Worm (Caenorhabditis elegans) whole organism, L4 larva: ENCODE data around the gene C46C2.7.
A peak's percentile ranks its signal among the peaks of the same experiment; 100 is the strongest.

Experiments used
- D1046.2 ChIP-seq: fragments of 200-800 bp; sonication (Bioruptor generic); IDR thresholded peaks from 2 replicates; pipeline ENCODE4 v1.3.6; 2022; ENCODE audit warnings: missing genetic modification characterization, missing compliant biosample characterization
- F10B5.3 ChIP-seq: sonication (generic microtip); optimal IDR thresholded peaks from 2 replicates; lab custom pipeline; 2016; ENCODE audit warnings: mild to moderate bottlenecking, missing genetic modification characterization, missing compliant biosample characterization
- F26F4.8 ChIP-seq: fragments of 200-800 bp; sonication (Bioruptor generic); conservative IDR thresholded peaks from 2 replicates; pipeline ENCODE4 v1.3.6; 2022; ENCODE audit warnings: missing genetic modification characterization, missing compliant biosample characterization
- F37D6.2 ChIP-seq: sonication (generic microtip); optimal IDR thresholded peaks from 2 replicates; lab custom pipeline; 2016; ENCODE audit warnings: mild to moderate bottlenecking, missing genetic modification characterization, missing compliant biosample characterization
- Y105C5A.15 ChIP-seq: fragments of 200-800 bp; sonication (Bioruptor generic); IDR thresholded peaks from 2 replicates; pipeline ENCODE4 v1.3.6; 2022; ENCODE audit warnings: missing genetic modification characterization, missing compliant biosample characterization
- aly-2 ChIP-seq: sonication (generic microtip); optimal IDR thresholded peaks from 2 replicates; lab custom pipeline; 2018; ENCODE audit warnings: missing biosample characterization, missing genetic modification characterization
- arid-1 ChIP-seq: fragments of 200-800 bp; sonication (Bioruptor generic); conservative IDR thresholded peaks from 2 replicates; pipeline ENCODE4 v1.3.6; 2022; ENCODE audit warnings: missing genetic modification reagents, missing genetic modification characterization, missing compliant biosample characterization
- ceh-28 ChIP-seq: fragments of 150-350 bp; optimal IDR thresholded peaks from 2 replicates; lab custom pipeline; 2014; ENCODE audit warnings: missing biosample characterization, missing genetic modification reagents, missing genetic modification characterization
- ceh-62 ChIP-seq: sonication (generic microtip); optimal IDR thresholded peaks from 2 replicates; lab custom pipeline; 2017; ENCODE audit warnings: missing biosample characterization, missing genetic modification characterization
- daf-16 ChIP-seq, 3 experiments: sonication (generic microtip); optimal IDR thresholded peaks; 2 replicates each; lab custom pipeline; 2016 to 2017; ENCODE audit warnings: missing genetic modification characterization in 3 of 3, missing genetic modification reagents in 3 of 3, mild to moderate bottlenecking in 2 of 3, missing compliant biosample characterization in 2 of 3, missing biosample characterization in 1 of 3, moderate library complexity in 1 of 3
- daf-19 ChIP-seq: fragments of 200-800 bp; sonication (Bioruptor generic); conservative IDR thresholded peaks from 2 replicates; pipeline ENCODE4 v1.3.6; 2022; ENCODE audit warnings: missing genetic modification characterization, missing compliant biosample characterization
- dmd-6 ChIP-seq: fragments of 200-800 bp; sonication (Bioruptor generic); IDR thresholded peaks from 2 replicates; pipeline ENCODE4 v1.3.6; 2022; ENCODE audit warnings: missing genetic modification reagents, missing genetic modification characterization, missing compliant biosample characterization
- dmd-8 ChIP-seq: fragments of 200-800 bp; sonication (Bioruptor generic); IDR thresholded peaks from 2 replicates; pipeline ENCODE4 v1.3.6; 2022; ENCODE audit warnings: missing genetic modification characterization, missing compliant biosample characterization
- dmd-9 ChIP-seq: fragments of 200-800 bp; sonication (Bioruptor generic); IDR thresholded peaks from 2 replicates; pipeline ENCODE4 v1.3.6; 2022; ENCODE audit warnings: missing genetic modification reagents, missing genetic modification characterization, missing compliant biosample characterization
- duxl-1 ChIP-seq: sonication (generic microtip); optimal IDR thresholded peaks from 2 replicates; lab custom pipeline; 2016; ENCODE audit warnings: mild to moderate bottlenecking, missing genetic modification characterization, moderate library complexity, missing compliant biosample characterization; ENCODE audit not compliant: poor library complexity
- egl-27 ChIP-seq: sonication (generic microtip); optimal IDR thresholded peaks from 3 replicates; lab custom pipeline; 2017; ENCODE audit warnings: missing biosample characterization, missing genetic modification reagents, missing genetic modification characterization
- fkh-10 ChIP-seq: fragments of 150-350 bp; optimal IDR thresholded peaks from 2 replicates; lab custom pipeline; 2014; ENCODE audit warnings: missing biosample characterization, missing genetic modification reagents, missing genetic modification characterization
- hlh-30 ChIP-seq: sonication (generic microtip); optimal IDR thresholded peaks from 2 replicates; lab custom pipeline; 2017; ENCODE audit warnings: antibody characterized with exemption, mild to moderate bottlenecking, missing genetic modification characterization, missing compliant biosample characterization; ENCODE audit not compliant: insufficient read depth
- hmg-1.1 ChIP-seq: fragments of 200-800 bp; sonication (Bioruptor generic); IDR thresholded peaks from 2 replicates; pipeline ENCODE4 v1.3.6; 2022; ENCODE audit warnings: missing genetic modification reagents, missing genetic modification characterization, missing compliant biosample characterization
- lim-7 ChIP-seq: fragments of 200-800 bp; sonication (Bioruptor generic); IDR thresholded peaks from 2 replicates; pipeline ENCODE4 v1.3.6; 2022; ENCODE audit warnings: missing genetic modification characterization, missing compliant biosample characterization
- lin-1 ChIP-seq: fragments of 200-800 bp; sonication (Bioruptor generic); IDR thresholded peaks from 2 replicates; pipeline ENCODE4 v1.3.6; 2022; ENCODE audit warnings: missing genetic modification reagents, missing genetic modification characterization, missing compliant biosample characterization
- lin-38 ChIP-seq: fragments of 200-800 bp; sonication (Bioruptor generic); IDR thresholded peaks from 2 replicates; pipeline ENCODE4 v1.3.6; 2022; ENCODE audit warnings: missing genetic modification reagents, missing genetic modification characterization, missing compliant biosample characterization
- lin-39 ChIP-seq: fragments of 150-350 bp; optimal IDR thresholded peaks from 2 replicates; lab custom pipeline; 2014; ENCODE audit warnings: missing biosample characterization, missing genetic modification reagents, missing genetic modification characterization
- mdt-29 ChIP-seq: fragments of 200-800 bp; sonication (Bioruptor generic); IDR thresholded peaks from 2 replicates; pipeline ENCODE4 v1.3.6; 2022; ENCODE audit warnings: missing genetic modification reagents, missing genetic modification characterization, missing compliant biosample characterization
- mes-2 ChIP-seq: sonication (generic microtip); optimal IDR thresholded peaks from 2 replicates; lab custom pipeline; 2016; ENCODE audit warnings: missing genotype, mild to moderate bottlenecking, missing genetic modification characterization, missing compliant biosample characterization; ENCODE audit not compliant: poor library complexity, severe bottlenecking
- mxl-3 ChIP-seq: fragments of 200-800 bp; sonication (Bioruptor generic); optimal IDR thresholded peaks from 2 replicates; lab custom pipeline; 2018; ENCODE audit warnings: mild to moderate bottlenecking, missing genetic modification characterization, missing compliant biosample characterization
- nhr-111 ChIP-seq: fragments of 200-800 bp; sonication (Bioruptor generic); optimal IDR thresholded peaks from 2 replicates; lab custom pipeline; 2018; ENCODE audit warnings: mild to moderate bottlenecking, missing genetic modification characterization, missing compliant biosample characterization
- nhr-25 ChIP-seq: sonication (generic microtip); optimal IDR thresholded peaks from 2 replicates; lab custom pipeline; 2017; ENCODE audit warnings: missing genetic modification characterization, mild to moderate bottlenecking, missing compliant biosample characterization, antibody characterized with exemption, moderate library complexity, borderline replicate concordance; ENCODE audit not compliant: insufficient read depth
- nhr-28 ChIP-seq: fragments of 150-350 bp; optimal IDR thresholded peaks from 2 replicates; lab custom pipeline; 2014; ENCODE audit warnings: missing biosample characterization, missing genetic modification characterization
- nhr-77 ChIP-seq: fragments of 150-350 bp; optimal IDR thresholded peaks from 2 replicates; lab custom pipeline; 2014; ENCODE audit warnings: missing biosample characterization, missing genetic modification characterization
- pha-4 ChIP-seq, 2 experiments: fragments of 150-350 bp in 1 of 2; fragments of 200-800 bp in 1 of 2; sonication (Bioruptor generic) in 1 of 2; IDR thresholded peaks in 1 of 2; optimal IDR thresholded peaks in 1 of 2; 2 replicates each; pipeline versions ENCODE4 v1.3.6 to Lab custom; 2014 to 2022; ENCODE audit warnings: missing genetic modification characterization in 2 of 2, missing genetic modification reagents in 2 of 2, missing biosample characterization in 1 of 2, missing compliant biosample characterization in 1 of 2
- php-3 ChIP-seq: fragments of 200-800 bp; sonication (Bioruptor generic); IDR thresholded peaks from 2 replicates; pipeline ENCODE4 v1.3.6; 2022; ENCODE audit warnings: missing genetic modification reagents, missing genetic modification characterization, missing compliant biosample characterization
- pqm-1 ChIP-seq: sonication (generic microtip); optimal IDR thresholded peaks from 2 replicates; lab custom pipeline; 2017; ENCODE audit warnings: missing biosample characterization, missing genetic modification characterization
- rbr-2 ChIP-seq: sonication (generic microtip); optimal IDR thresholded peaks from 2 replicates; lab custom pipeline; 2016; ENCODE audit warnings: missing genotype, missing genetic modification characterization, missing compliant biosample characterization
- spr-3 ChIP-seq: fragments of 200-800 bp; sonication (Bioruptor generic); optimal IDR thresholded peaks from 2 replicates; lab custom pipeline; 2018; ENCODE audit warnings: mild to moderate bottlenecking, missing genetic modification characterization, missing compliant biosample characterization
- tra-1 ChIP-seq: fragments of 200-800 bp; sonication (Bioruptor generic); IDR thresholded peaks from 2 replicates; pipeline ENCODE4 v1.3.6; 2022; ENCODE audit warnings: missing genetic modification reagents, missing genetic modification characterization, missing compliant biosample characterization
- unc-130 ChIP-seq: sonication (generic microtip); optimal IDR thresholded peaks from 2 replicates; lab custom pipeline; 2016; ENCODE audit warnings: missing genetic modification reagents, missing genetic modification characterization, missing compliant biosample characterization
- zag-1 ChIP-seq: fragments of 150-350 bp; optimal IDR thresholded peaks from 2 replicates; lab custom pipeline; 2014; ENCODE audit warnings: missing biosample characterization, missing genetic modification characterization
- zfp-3 ChIP-seq: fragments of 200-800 bp; sonication (Bioruptor generic); conservative IDR thresholded peaks from 2 replicates; pipeline ENCODE4 v1.3.6; 2022; ENCODE audit warnings: missing genetic modification reagents, missing genetic modification characterization, missing compliant biosample characterization
- ztf-7 ChIP-seq: fragments of 150-350 bp; optimal IDR thresholded peaks from 2 replicates; lab custom pipeline; 2014; ENCODE audit warnings: missing biosample characterization, missing genetic modification characterization

Gene C46C2.7

DNA sequence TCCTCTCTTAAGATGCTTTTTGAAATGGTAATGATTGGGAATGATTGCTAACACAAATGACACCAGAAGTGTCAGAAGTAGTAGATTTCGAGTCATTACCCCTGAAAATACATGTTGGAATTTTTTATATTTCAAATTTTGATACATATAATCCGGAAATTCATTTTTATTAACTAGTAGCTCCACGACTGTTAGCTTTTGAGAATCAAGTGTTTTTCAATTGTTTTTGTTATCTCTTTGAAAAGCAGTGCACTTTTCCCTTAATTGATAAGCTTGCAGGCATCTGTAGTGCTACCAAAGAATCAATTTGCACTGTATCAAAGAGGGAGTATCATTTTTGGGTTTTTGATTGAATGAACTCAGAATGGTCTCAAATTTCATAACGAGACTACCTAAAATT lies 29.6 kb upstream of the C46C2.7 start, which contains the start of gene pcp-2:
pcp-2 (minus strand) TSS at position 101 of the 400 bp plus-strand sequence.
- no peak for TF ChIP-seq dmd-6
- no peak for TF ChIP-seq mxl-3 (GFP tag; lab: Kevin White, UChicago)
- no peak for TF ChIP-seq F26F4.8
- TF ChIP-seq nhr-25 (tag; lab: Kevin White, UChicago) = no peak
- TF ChIP-seq rbr-2 (tag; lab: Kevin White, UChicago) = no peak
- TF ChIP-seq lin-39 (tag; lab: Kevin White, UChicago) = no peak

DNA sequence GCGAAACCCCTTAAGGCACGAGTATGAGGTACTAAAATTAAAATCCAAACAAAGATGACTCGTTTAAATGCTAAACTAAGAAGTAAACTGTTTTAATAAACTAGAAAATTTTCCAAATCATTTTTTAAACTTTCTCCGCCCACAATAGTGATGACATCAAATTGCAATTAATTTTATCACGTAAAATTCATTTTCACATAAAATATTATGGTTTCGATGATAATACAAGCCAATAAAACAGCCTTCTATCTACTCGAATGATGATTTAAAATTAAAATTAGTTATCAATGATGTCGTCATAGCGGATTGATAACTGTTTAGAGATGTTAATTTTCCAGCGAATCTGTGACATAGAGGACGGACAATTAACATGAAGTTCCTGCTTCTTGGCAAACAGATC lies 28.9 kb upstream of the C46C2.7 start, which contains the start of gene C07C7.3:
C07C7.3 (plus strand) TSS at position 371 of the 400 bp plus-strand sequence.
- TF ChIP-seq hlh-30 (tag; lab: Kevin White, UChicago) = no peak
- TF ChIP-seq daf-16 (GFP tag; optimal IDR thresholded peaks at IDR 0.05; lab: Kevin White, UChicago) = no peak
- TF ChIP-seq daf-16 (tag; optimal IDR thresholded peaks at IDR 0.05; lab: Kevin White, UChicago) = peak; percentile 53
- peak; percentile 31 for TF ChIP-seq pqm-1
- TF ChIP-seq php-3 (GFP tag; lab: Robert Waterston, UW) = peak; percentile 97
- TF ChIP-seq, all 104 proteins: peak for 3

DNA sequence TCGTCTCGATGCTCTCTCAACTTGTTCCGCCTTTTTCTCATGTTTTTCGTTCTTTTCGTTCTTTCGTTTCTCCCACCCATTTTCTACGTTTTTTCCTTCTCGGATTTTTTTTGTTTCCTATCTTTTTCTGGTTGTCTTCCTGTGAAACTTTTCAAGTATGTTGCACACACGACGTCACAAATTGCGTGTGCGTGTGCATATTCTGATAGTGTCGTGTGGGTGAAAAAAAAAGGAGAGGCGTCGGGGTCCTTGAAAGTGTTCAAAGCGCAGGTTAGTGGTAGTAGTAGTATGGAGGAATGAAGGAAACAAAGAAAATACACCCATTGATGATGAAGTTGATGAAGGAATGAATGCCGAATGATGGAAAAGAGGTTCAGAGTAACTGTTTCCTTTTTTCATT lies 24.9 kb upstream of the C46C2.7 start:
- TF ChIP-seq F37D6.2 (tag; lab: Kevin White, UChicago) = no peak
- TF ChIP-seq fkh-10 = peak; percentile 75
- no peak for TF ChIP-seq daf-19 (GFP tag; lab: Robert Waterston, UW)
- TF ChIP-seq, all 104 proteins: peak for 1

DNA sequence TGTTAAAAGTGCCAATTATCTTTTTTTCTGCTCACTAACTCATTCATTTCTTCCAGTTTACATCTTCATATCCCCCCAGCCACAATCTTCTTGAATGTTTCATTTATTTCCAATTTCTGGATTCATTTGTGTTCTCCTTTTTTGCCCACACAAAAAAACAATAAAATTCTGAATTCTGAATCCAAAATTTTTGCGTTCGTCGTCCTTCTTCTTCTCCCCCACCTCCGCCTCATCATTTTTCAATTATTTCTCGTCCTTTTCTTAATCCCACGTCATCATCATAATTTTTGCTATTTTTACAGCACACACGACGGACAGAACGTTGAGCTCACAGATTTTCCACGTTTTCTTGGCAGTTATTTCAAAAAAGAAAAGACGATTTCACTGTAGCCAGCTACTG lies 10.1 kb upstream of the C46C2.7 start, which contains the start of gene C07C7.1:
C07C7.1 (plus strand) TSS at position 301 of the 400 bp plus-strand sequence.
- TF ChIP-seq F10B5.3 (tag; lab: Kevin White, UChicago) = no peak
- TF ChIP-seq lin-38 = no peak
- TF ChIP-seq hlh-30 (tag; lab: Kevin White, UChicago) = no peak
- no peak for TF ChIP-seq hmg-1.1 (GFP tag; lab: Robert Waterston, UW)

DNA sequence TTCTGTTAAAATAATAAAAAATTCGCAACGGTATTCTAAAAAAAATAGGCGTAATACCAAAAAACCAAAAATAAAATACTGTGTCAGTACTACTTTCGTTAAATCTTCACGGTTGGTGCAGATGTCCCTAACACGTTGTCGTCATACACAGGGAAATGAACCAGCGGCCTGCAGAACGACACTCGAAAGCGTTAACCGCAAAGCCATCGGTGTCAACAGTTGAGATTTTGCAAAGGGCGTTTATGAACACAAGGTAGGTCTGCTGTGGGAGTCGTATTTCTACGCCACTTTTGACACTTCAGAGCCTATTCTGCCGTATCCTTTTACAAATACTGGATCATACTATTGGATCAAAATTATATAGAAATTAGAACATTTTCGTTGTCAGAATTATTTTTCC lies 3.4 kb upstream of the C46C2.7 start:
- peak; percentile 90 for TF ChIP-seq mxl-3 (GFP tag; lab: Kevin White, UChicago)
- peak; percentile 75 for TF ChIP-seq tra-1 (GFP tag; lab: Robert Waterston, UW)
- TF ChIP-seq nhr-77 (tag; lab: Kevin White, UChicago) = peak; percentile 14
- TF ChIP-seq lin-38 = no peak; the same call in 1 of the 2 replicates
- TF ChIP-seq lim-7 = peak; percentile 80
- TF ChIP-seq zfp-3 (GFP tag; lab: Robert Waterston, UW) = peak; percentile 54; the same call in 1 of the 2 replicates
- peak; percentile 81 for TF ChIP-seq pha-4 (GFP tag; IDR thresholded peaks at IDR 0.05; lab: Robert Waterston, UW)
- no peak for TF ChIP-seq pha-4 (tag; optimal IDR thresholded peaks at IDR 0.05; lab: Kevin White, UChicago)
- TF ChIP-seq aly-2 (tag; lab: Kevin White, UChicago) = no peak
- no peak for TF ChIP-seq duxl-1 (tag; lab: Kevin White, UChicago)
- peak; percentile 12 for TF ChIP-seq F37D6.2 (tag; lab: Kevin White, UChicago)
- TF ChIP-seq spr-3 = peak; percentile 77
- peak; percentile 83 for TF ChIP-seq Y105C5A.15 (GFP tag; lab: Robert Waterston, UW)
- no peak for TF ChIP-seq zag-1 (tag; lab: Kevin White, UChicago)
- TF ChIP-seq dmd-9 (GFP tag; lab: Robert Waterston, UW) = peak; percentile 70; the same call in 1 of the 2 replicates
- peak; percentile 45; the same call in 1 of the 2 replicates for TF ChIP-seq mdt-29 (GFP tag; lab: Robert Waterston, UW)
- no peak for TF ChIP-seq ceh-62 (tag; lab: Kevin White, UChicago)
- peak; percentile 81 for TF ChIP-seq arid-1 (GFP tag; lab: Robert Waterston, UW)
- TF ChIP-seq D1046.2 (GFP tag; lab: Robert Waterston, UW) = peak; percentile 85; the same call in 1 of the 2 replicates
- TF ChIP-seq nhr-111 = peak; percentile 66
- peak; percentile 79; the same call in 1 of the 2 replicates for TF ChIP-seq dmd-8 (GFP tag; lab: Robert Waterston, UW)
- peak; percentile 17 to 89 for TF ChIP-seq daf-16 (GFP tag; optimal IDR thresholded peaks at IDR 0.05; lab: Kevin White, UChicago)
- TF ChIP-seq daf-16 (tag; optimal IDR thresholded peaks at IDR 0.05; lab: Kevin White, UChicago) = no peak
- no peak for TF ChIP-seq ceh-28
- TF ChIP-seq ztf-7 (tag; lab: Kevin White, UChicago) = peak; percentile 62
- peak; percentile 66 for TF ChIP-seq unc-130 (GFP tag; lab: Kevin White, UChicago)
- TF ChIP-seq lin-1 = no peak; the same call in 1 of the 2 replicates
- TF ChIP-seq nhr-28 (tag; lab: Kevin White, UChicago) = peak; percentile 59
- TF ChIP-seq mes-2 (tag; lab: Kevin White, UChicago) = peak; percentile 88
- no peak for TF ChIP-seq egl-27 (tag; lab: Kevin White, UChicago)
